Worm (Caenorhabditis elegans): Measurements from ENCODE around the gene col-41.

Gene col-41

ce11 chrX:15128184-15128583 lies 48.1 kb downstream of the col-41 start:
- no peak for TF ChIP-seq Y79H2A.3 (GFP tag; conservative IDR thresholded peaks at IDR 0.05)
- no peak for TF ChIP-seq pbrm-1 (GFP tag; IDR thresholded peaks at IDR 0.05)
- no peak for TF ChIP-seq F57C9.4 (tag; optimal IDR thresholded peaks at IDR 0.05)
- no peak for TF ChIP-seq ztf-25 (GFP tag; IDR thresholded peaks at IDR 0.05)
- no peak for TF ChIP-seq B0261.1 (tag; optimal IDR thresholded peaks at IDR 0.05)

- TF ChIP-seq ceh-40 (GFP tag; IDR thresholded peaks at IDR 0.05) (no peak), egrh-3 (GFP tag; IDR thresholded peaks at IDR 0.05) (peak; percentile 67; the same call in 1 of the 2 replicates), cebp-2 (GFP tag; IDR thresholded peaks at IDR 0.05) (0 out of 2 replicates have a peak, but pooled peaks have one; percentile 9), zfh-2 (GFP tag; conservative IDR thresholded peaks at IDR 0.05) (peak; percentile 76)
Measured at ce11 chrX:15127338-15127737, 48.9 kb downstream of the col-41 start.

- TF ChIP-seq nhr-179 (tag; optimal IDR thresholded peaks at IDR 0.05) (no peak), egrh-3 (GFP tag; IDR thresholded peaks at IDR 0.05) (no peak), nhr-90 (tag; optimal IDR thresholded peaks at IDR 0.05) (no peak), mxl-1 (tag; optimal IDR thresholded peaks at IDR 0.05) (no peak), ZK185.1 (tag; optimal IDR thresholded peaks at IDR 0.05; ENCODE audit: poor library complexity, severe bottlenecking) (no peak), lsl-1 (GFP tag; optimal IDR thresholded peaks at IDR 0.05) (no peak), ceh-91 (GFP tag; IDR thresholded peaks at IDR 0.05) (no peak), Y79H2A.3 (GFP tag; conservative IDR thresholded peaks at IDR 0.05) (no peak), ekl-4 (GFP tag; IDR thresholded peaks at IDR 0.05) (no peak), madf-8 (GFP tag; conservative IDR thresholded peaks at IDR 0.05) (no peak), sdz-38 (tag; optimal IDR thresholded peaks at IDR 0.05) (no peak), ztf-6 (GFP tag; IDR thresholded peaks at IDR 0.05) (no peak), lag-1 (GFP tag; IDR thresholded peaks at IDR 0.05) (no peak), repo-1 (tag; optimal IDR thresholded peaks at IDR 0.05) (no peak), akir-1 (GFP tag; optimal IDR thresholded peaks at IDR 0.05) (no peak)
Measured at ce11 chrX:15126736-15127135, 49.5 kb downstream of the col-41 start.

- TF ChIP-seq lsy-27 (tag; optimal IDR thresholded peaks at IDR 0.05; ENCODE audit: borderline replicate concordance, insufficient read depth) (no peak), nhr-80 (tag; optimal IDR thresholded peaks at IDR 0.05) (no peak), T07F8.4 (tag; optimal IDR thresholded peaks at IDR 0.05) (no peak), ekl-4 (GFP tag; IDR thresholded peaks at IDR 0.05) (no peak), ztf-28 (GFP tag; IDR thresholded peaks at IDR 0.05) (no peak), xnd-1 (tag; optimal IDR thresholded peaks at IDR 0.05) (no peak), sdz-38 (tag; optimal IDR thresholded peaks at IDR 0.05) (no peak), nhr-90 (tag; optimal IDR thresholded peaks at IDR 0.05) (no peak), tlf-1 (GFP tag; optimal IDR thresholded peaks at IDR 0.05) (no peak), egl-44 (GFP tag; IDR thresholded peaks at IDR 0.05) (no peak), unc-62 (GFP tag; optimal IDR thresholded peaks at IDR 0.05) (no peak), ceh-58 (GFP tag; IDR thresholded peaks at IDR 0.05) (no peak), rcor-1 (GFP tag; IDR thresholded peaks at IDR 0.05) (no peak), F23B12.7 (tag; optimal IDR thresholded peaks at IDR 0.05; ENCODE audit: insufficient read depth) (no peak), gei-17 (GFP tag; optimal IDR thresholded peaks at IDR 0.05) (no peak), aptf-3 (GFP tag; IDR thresholded peaks at IDR 0.05) (no peak), nhr-179 (tag; optimal IDR thresholded peaks at IDR 0.05) (no peak), F33H1.4 (GFP tag; IDR thresholded peaks at IDR 0.05) (no peak), B0336.3 (GFP tag; IDR thresholded peaks at IDR 0.05) (no peak), ztf-6 (GFP tag; IDR thresholded peaks at IDR 0.05) (no peak)
Measured at ce11 chrX:15125138-15125537, 51.1 kb downstream of the col-41 start.

Measured in whole organism, young adult.